Fruit fly (Drosophila melanogaster) whole organism, embryonic: ENCODE data around the gene CG31898.

Experiments
- CG13123 ChIP-seq: fragments of 200-800 bp; sonication (Bioruptor generic); optimal IDR thresholded peaks from 2 replicates; lab custom pipeline; 2016; ENCODE audit warnings: missing biosample characterization, missing genetic modification characterization
- CG13296 ChIP-seq: fragments of 200-800 bp; sonication (Bioruptor generic); optimal IDR thresholded peaks from 3 replicates; lab custom pipeline; 2018; ENCODE audit warnings: missing biosample characterization, mild to moderate bottlenecking, missing genetic modification characterization
- CG14050 ChIP-seq: fragments of 200-800 bp; sonication (Bioruptor generic); IDR thresholded peaks from 3 replicates; pipeline ENCODE4 v1.3.6; 2022; ENCODE audit warnings: missing biosample characterization, missing genetic modification characterization
- CG15479 ChIP-seq: fragments of 200-800 bp; sonication (Bioruptor generic); optimal IDR thresholded peaks from 3 replicates; lab custom pipeline; 2019; ENCODE audit warnings: missing biosample characterization, mild to moderate bottlenecking, missing genetic modification characterization, moderate library complexity
- CG15514 ChIP-seq: fragments of 200-800 bp; sonication (Bioruptor generic); optimal IDR thresholded peaks from 3 replicates; lab custom pipeline; 2017; ENCODE audit warnings: missing biosample characterization, missing genetic modification characterization, mild to moderate bottlenecking, moderate library complexity, missing genetic modification reagents
- CG17186 ChIP-seq: fragments of 200-800 bp; sonication (Bioruptor generic); optimal IDR thresholded peaks from 3 replicates; lab custom pipeline; 2017; ENCODE audit warnings: missing biosample characterization, missing genetic modification reagents, missing genetic modification characterization
- CG17912 ChIP-seq: fragments of 200-800 bp; sonication (Bioruptor generic); optimal IDR thresholded peaks from 2 replicates; lab custom pipeline; 2018; ENCODE audit warnings: missing biosample characterization, mild to moderate bottlenecking, missing genetic modification characterization
- CG18011 ChIP-seq: fragments of 200-800 bp; sonication (Bioruptor generic); optimal IDR thresholded peaks from 2 replicates; lab custom pipeline; 2017; ENCODE audit warnings: missing biosample characterization, missing genetic modification characterization, mild to moderate bottlenecking, moderate library complexity, missing genotype
- CG2120 ChIP-seq: fragments of 200-800 bp; sonication (Bioruptor generic); optimal IDR thresholded peaks from 3 replicates; lab custom pipeline; 2016; ENCODE audit warnings: missing biosample characterization, missing genetic modification characterization
- CG31365 ChIP-seq: fragments of 200-800 bp; sonication (Bioruptor generic); optimal IDR thresholded peaks from 2 replicates; lab custom pipeline; 2018; ENCODE audit warnings: missing biosample characterization, mild to moderate bottlenecking, missing genetic modification characterization
- CG4820 ChIP-seq: fragments of 200-800 bp; sonication (Bioruptor generic); optimal IDR thresholded peaks from 3 replicates; lab custom pipeline; 2016; ENCODE audit warnings: missing biosample characterization, missing genetic modification characterization
- CG7556 ChIP-seq: fragments of 200-800 bp; sonication (Bioruptor generic); optimal IDR thresholded peaks from 2 replicates; lab custom pipeline; 2017; ENCODE audit warnings: missing biosample characterization, mild to moderate bottlenecking, missing genetic modification characterization
- CG7745 ChIP-seq: fragments of 200-800 bp; sonication (Bioruptor generic); optimal IDR thresholded peaks from 2 replicates; lab custom pipeline; 2018; ENCODE audit warnings: missing biosample characterization, mild to moderate bottlenecking, missing genetic modification characterization, moderate library complexity
- CG8359 ChIP-seq: fragments of 200-800 bp; sonication (Bioruptor generic); optimal IDR thresholded peaks from 2 replicates; lab custom pipeline; 2017; ENCODE audit warnings: missing biosample characterization, mild to moderate bottlenecking, missing genetic modification characterization, borderline replicate concordance
- CG9876 ChIP-seq: fragments of 200-800 bp; sonication (Bioruptor generic); optimal IDR thresholded peaks from 2 replicates; lab custom pipeline; 2016; ENCODE audit warnings: missing biosample characterization, missing genetic modification characterization
- CG9932 ChIP-seq: fragments of 200-800 bp; sonication (Bioruptor generic); IDR thresholded peaks from 2 replicates; pipeline ENCODE4 v1.3.6; 2022; ENCODE audit warnings: missing biosample characterization, missing genetic modification characterization
- CHES-1-like ChIP-seq: fragments of 200-800 bp; sonication (Bioruptor generic); optimal IDR thresholded peaks from 2 replicates; lab custom pipeline; 2016; ENCODE audit warnings: missing biosample characterization, missing genetic modification characterization
- Dad ChIP-seq: fragments of 200-800 bp; sonication (Bioruptor generic); optimal IDR thresholded peaks from 3 replicates; lab custom pipeline; 2016; ENCODE audit warnings: missing biosample characterization, missing genetic modification characterization
- Dbx ChIP-seq: fragments of 200-800 bp; sonication (Bioruptor generic); IDR thresholded peaks from 3 replicates; pipeline ENCODE4 v1.3.6; 2022; ENCODE audit warnings: missing biosample characterization, missing genetic modification characterization
- Dref ChIP-seq: fragments of 200-800 bp; sonication (Bioruptor generic); IDR thresholded peaks from 2 replicates; pipeline ENCODE4 v1.3.6; 2022; ENCODE audit warnings: missing biosample characterization, missing genetic modification characterization
- Ets97D ChIP-seq: fragments of 200-800 bp; sonication (Bioruptor generic); optimal IDR thresholded peaks from 3 replicates; lab custom pipeline; 2016; ENCODE audit warnings: missing biosample characterization, missing genetic modification characterization
- Hr78 ChIP-seq, 2 experiments: fragments of 200-800 bp in 1 of 2; fragments of >200 bp in 1 of 2; sonication (Bioruptor generic) in 1 of 2; optimal IDR thresholded peaks; 2 replicates each; lab custom pipeline; 2017 to 2019; ENCODE audit warnings: missing biosample characterization in 2 of 2, missing genetic modification characterization in 2 of 2, mild to moderate bottlenecking in 1 of 2, moderate library complexity in 1 of 2
- Kr ChIP-seq: fragments of 200-800 bp; sonication (Bioruptor generic); optimal IDR thresholded peaks from 2 replicates; lab custom pipeline; 2017; ENCODE audit warnings: missing biosample characterization, mild to moderate bottlenecking, missing genetic modification characterization
- NC2α ChIP-seq: fragments of 200-800 bp; sonication (Bioruptor generic); optimal IDR thresholded peaks from 2 replicates; lab custom pipeline; 2016; ENCODE audit warnings: missing biosample characterization, missing genetic modification characterization
- NfI ChIP-seq: fragments of 200-800 bp; sonication (Bioruptor generic); optimal IDR thresholded peaks from 3 replicates; lab custom pipeline; 2018; ENCODE audit warnings: missing biosample characterization, mild to moderate bottlenecking, missing genetic modification characterization, moderate library complexity
- Scr ChIP-seq: fragments of 200-800 bp; sonication (Bioruptor generic); IDR thresholded peaks from 2 replicates; pipeline ENCODE4 v1.3.6; 2022; ENCODE audit warnings: missing biosample characterization, missing genetic modification characterization; ENCODE audit not compliant: partially characterized antibody
- crc ChIP-seq: fragments of 200-800 bp; sonication (Bioruptor generic); optimal IDR thresholded peaks from 2 replicates; lab custom pipeline; 2016; ENCODE audit warnings: missing biosample characterization, missing genetic modification characterization
- dimm ChIP-seq: fragments of 200-800 bp; sonication (Bioruptor generic); IDR thresholded peaks from 2 replicates; pipeline ENCODE4 v1.3.6; 2022; ENCODE audit warnings: missing biosample characterization, missing genetic modification characterization
- dpn ChIP-seq, 2 experiments: fragments of 200-800 bp; sonication (Bioruptor generic); optimal IDR thresholded peaks; 3 replicates each; lab custom pipeline; 2016; ENCODE audit warnings: missing biosample characterization in 2 of 2, missing genetic modification characterization in 2 of 2
- en ChIP-seq: fragments of 200-800 bp; sonication (Bioruptor generic); optimal IDR thresholded peaks from 2 replicates; lab custom pipeline; 2016; ENCODE audit warnings: missing biosample characterization, missing genetic modification characterization
- esg ChIP-seq: fragments of 200-800 bp; sonication (Bioruptor generic); conservative IDR thresholded peaks from 2 replicates; pipeline ENCODE4 v1.3.6; 2022; ENCODE audit warnings: missing biosample characterization, missing genetic modification characterization
- gcm ChIP-seq: fragments of 200-800 bp; sonication (Bioruptor generic); optimal IDR thresholded peaks from 2 replicates; lab custom pipeline; 2019; ENCODE audit warnings: missing biosample characterization, mild to moderate bottlenecking, missing genetic modification characterization, moderate library complexity
- gfzf ChIP-seq: fragments of 200-800 bp; sonication (Bioruptor generic); optimal IDR thresholded peaks from 2 replicates; lab custom pipeline; 2016; ENCODE audit warnings: missing biosample characterization, mild to moderate bottlenecking, missing genetic modification characterization, moderate library complexity
- grn ChIP-seq: fragments of 200-800 bp; sonication (Bioruptor generic); optimal IDR thresholded peaks from 3 replicates; lab custom pipeline; 2017; ENCODE audit warnings: missing biosample characterization, missing genetic modification characterization
- ken ChIP-seq: fragments of 200-800 bp; sonication (Bioruptor generic); IDR thresholded peaks from 3 replicates; pipeline ENCODE4 v1.3.6; 2022; ENCODE audit warnings: missing biosample characterization, missing genetic modification characterization
- knrl ChIP-seq: fragments of 200-800 bp; sonication (Bioruptor generic); IDR thresholded peaks from 3 replicates; pipeline ENCODE4 v1.3.6; 2022; ENCODE audit warnings: missing biosample characterization, missing genetic modification characterization; ENCODE audit not compliant: partially characterized antibody
- lbe ChIP-seq: fragments of 200-800 bp; sonication (Bioruptor generic); optimal IDR thresholded peaks from 2 replicates; lab custom pipeline; 2016; ENCODE audit warnings: missing biosample characterization, mild to moderate bottlenecking, missing genetic modification characterization
- odd ChIP-seq: fragments of 200-800 bp; sonication (Bioruptor generic); optimal IDR thresholded peaks from 2 replicates; lab custom pipeline; 2017; ENCODE audit warnings: missing biosample characterization, mild to moderate bottlenecking, missing genetic modification characterization
- peb ChIP-seq: fragments of 200-800 bp; sonication (Bioruptor generic); IDR thresholded peaks from 2 replicates; pipeline ENCODE4 v1.3.6; 2022; ENCODE audit warnings: missing biosample characterization, missing genetic modification characterization
- row ChIP-seq: fragments of 200-800 bp; sonication (Bioruptor generic); IDR thresholded peaks from 3 replicates; pipeline ENCODE4 v1.3.6; 2022; ENCODE audit warnings: missing biosample characterization, missing genetic modification characterization
- run ChIP-seq: fragments of 200-800 bp; sonication (Bioruptor generic); optimal IDR thresholded peaks from 3 replicates; lab custom pipeline; 2018; ENCODE audit warnings: missing biosample characterization, mild to moderate bottlenecking, missing genetic modification characterization
- sc ChIP-seq, 3 experiments: fragments of >200 bp in 2 of 3; fragments of 200-800 bp in 1 of 3; sonication (Bioruptor generic) in 1 of 3; optimal IDR thresholded peaks; 2 replicates in 2 of 3; 3 replicates in 1 of 3; lab custom pipeline; 2017; ENCODE audit warnings: mild to moderate bottlenecking in 1 of 3, missing biosample characterization in 1 of 3, missing genetic modification characterization in 1 of 3, missing genetic modification reagents in 1 of 3
- seq ChIP-seq: fragments of 200-800 bp; sonication (Bioruptor generic); IDR thresholded peaks from 2 replicates; pipeline ENCODE4 v1.3.6; 2022; ENCODE audit warnings: missing biosample characterization, missing genetic modification characterization
- ssp ChIP-seq: fragments of 200-800 bp; sonication (Bioruptor generic); IDR thresholded peaks from 2 replicates; pipeline ENCODE4 v1.3.6; 2022; ENCODE audit warnings: missing biosample characterization, missing genetic modification characterization
- tio ChIP-seq: fragments of 200-800 bp; sonication (Bioruptor generic); optimal IDR thresholded peaks from 2 replicates; lab custom pipeline; 2017; ENCODE audit warnings: missing biosample characterization, missing genetic modification characterization, inconsistent platforms
- toy ChIP-seq: fragments of 200-800 bp; sonication (Bioruptor generic); IDR thresholded peaks from 2 replicates; pipeline ENCODE4 v1.3.6; 2022; ENCODE audit warnings: missing biosample characterization, missing genetic modification characterization
- zen ChIP-seq: fragments of 200-800 bp; sonication (Bioruptor generic); optimal IDR thresholded peaks from 3 replicates; lab custom pipeline; 2018; ENCODE audit warnings: missing biosample characterization, mild to moderate bottlenecking, missing genetic modification characterization, moderate library complexity

CG31898 gene

DNA sequence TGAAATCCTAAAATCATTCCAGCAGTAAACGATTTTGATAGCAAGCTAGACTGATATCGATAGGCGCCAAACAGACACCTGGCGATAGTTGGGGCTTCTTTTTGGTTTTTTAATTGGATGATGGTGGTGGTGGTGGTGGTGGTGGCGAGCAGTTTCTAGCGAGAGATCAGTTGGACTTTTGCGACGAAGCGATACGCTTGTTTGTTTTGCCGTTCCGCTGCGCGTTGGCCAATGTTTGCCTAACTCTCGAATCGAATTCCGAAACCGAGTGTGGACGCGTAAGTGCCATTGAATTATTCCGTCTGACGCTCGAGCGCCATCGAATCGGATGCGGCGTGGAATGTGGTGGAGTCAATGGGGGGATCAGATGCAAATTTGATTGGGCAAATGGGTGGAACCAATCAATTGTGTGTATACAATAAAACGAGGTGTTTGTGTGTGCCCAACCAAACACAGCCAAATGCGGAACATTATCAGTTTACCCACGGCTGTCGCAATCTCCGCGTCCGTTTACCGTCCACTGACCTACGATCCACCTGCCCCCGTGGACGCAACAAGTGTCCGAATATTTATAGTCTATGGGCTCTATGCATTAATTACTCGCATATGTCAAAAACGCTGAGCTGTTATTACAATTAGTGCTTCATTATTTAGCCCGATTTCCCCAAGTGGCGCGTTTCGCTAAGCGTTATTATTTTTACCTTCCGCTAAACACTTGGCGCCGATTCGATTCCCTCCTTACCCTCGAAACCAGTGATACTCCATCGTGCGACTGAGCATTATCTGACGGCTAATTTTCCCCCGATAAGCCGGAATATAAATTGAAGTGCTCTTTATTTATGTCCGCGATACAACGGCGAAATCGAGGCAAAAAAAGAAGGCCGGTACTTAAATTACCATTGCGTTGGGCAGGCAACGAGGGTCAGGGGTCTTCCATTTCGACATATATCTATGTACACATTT is 29.6 kb upstream of the CG31898 start, which contains the start of gene CG17292 (continued):
- peak in 1 of 2 experiments; percentile 59 for TF ChIP-seq dpn (GFP tag; optimal IDR thresholded peaks at IDR 0.05; lab: Kevin White, UChicago)
- peak; percentile 91 for TF ChIP-seq knrl (GFP tag; lab: Robert Waterston, UW)
- peak; percentile 62; the same call in 2 of the 3 replicates for TF ChIP-seq ken (GFP tag; lab: Robert Waterston, UW)
- peak; percentile 17 for TF ChIP-seq grn (GFP tag; lab: Kevin White, UChicago)
- TF ChIP-seq crc (GFP tag; lab: Kevin White, UChicago), result no peak
- no peak for TF ChIP-seq CG7745 (tag; lab: Kevin White, UChicago)
- peak; percentile 59 for TF ChIP-seq gcm (GFP tag; lab: Kevin White, UChicago)
- TF ChIP-seq CG9932 (GFP tag; lab: Robert Waterston, UW), result peak; percentile 73
- peak; percentile 45 for TF ChIP-seq CG17912 (GFP tag; lab: Kevin White, UChicago)
- TF ChIP-seq toy (GFP tag; lab: Robert Waterston, UW), result no peak
- peak; percentile 60 for TF ChIP-seq row (GFP tag; lab: Robert Waterston, UW)
- TF ChIP-seq CG9876, result no peak
- peak; percentile 43; the same call in 1 of the 2 replicates for TF ChIP-seq seq (GFP tag; lab: Robert Waterston, UW)
- TF ChIP-seq Dref (GFP tag; lab: Robert Waterston, UW), result peak; percentile 88
- no peak for TF ChIP-seq peb (GFP tag; lab: Robert Waterston, UW)
- TF ChIP-seq odd (GFP tag; lab: Kevin White, UChicago), result peak; percentile 22
- peak; percentile 66 for TF ChIP-seq run (tag; lab: Kevin White, UChicago)
- TF ChIP-seq CG17186 (GFP tag; lab: Kevin White, UChicago), result peak; percentile 11
- peak; percentile 95 for TF ChIP-seq CG15514 (GFP tag; lab: Kevin White, UChicago)
- peak; percentile 54 for TF ChIP-seq CG13296 (GFP tag; lab: Kevin White, UChicago)
- TF ChIP-seq CG14050 (GFP tag; lab: Robert Waterston, UW), result no peak
- TF ChIP-seq Dbx (GFP tag; lab: Robert Waterston, UW), result peak; percentile 82; the same call in 2 of the 3 replicates
- no peak for TF ChIP-seq esg (GFP tag; lab: Robert Waterston, UW)
- no peak for TF ChIP-seq tio
- no peak for TF ChIP-seq CG8359 (GFP tag; lab: Kevin White, UChicago)
- peak; percentile 60 for TF ChIP-seq CG2120
- TF ChIP-seq CG4820, result no peak
- no peak for TF ChIP-seq en (GFP tag; lab: Kevin White, UChicago)
- peak; percentile 27 for TF ChIP-seq CHES-1-like
- TF ChIP-seq sc (optimal IDR thresholded peaks at IDR 0.05; lab: Kevin White, UChicago), result no peak
- no peak for TF ChIP-seq sc (GFP tag; optimal IDR thresholded peaks at IDR 0.05; lab: Kevin White, UChicago)
- TF ChIP-seq gfzf (GFP tag; lab: Kevin White, UChicago), result peak; percentile 53
- peak; percentile 65 for TF ChIP-seq Dad (GFP tag; lab: Kevin White, UChicago)
- no peak for TF ChIP-seq dimm (GFP tag; lab: Robert Waterston, UW)
- TF ChIP-seq zen (tag; lab: Kevin White, UChicago), result no peak
- TF ChIP-seq CG7556, result no peak
- TF ChIP-seq NfI (GFP tag; lab: Kevin White, UChicago), result peak; percentile 27
- TF ChIP-seq NC2α (GFP tag; lab: Kevin White, UChicago), result peak; percentile 19
- peak; percentile 24 for TF ChIP-seq CG31365 (tag; lab: Kevin White, UChicago)
- TF ChIP-seq CG15479 (GFP tag; lab: Kevin White, UChicago), result no peak
- TF ChIP-seq CG18011, result peak; percentile 39
- no peak for TF ChIP-seq Kr
- TF ChIP-seq lbe (GFP tag; lab: Kevin White, UChicago), result no peak
- no peak for TF ChIP-seq CG13123 (GFP tag; lab: Kevin White, UChicago)
- TF ChIP-seq Hr78 (GFP tag; optimal IDR thresholded peaks at IDR 0.05; lab: Kevin White, UChicago), result peak in 1 of 2 experiments; percentile 73
- TF ChIP-seq Ets97D (GFP tag; lab: Kevin White, UChicago), result peak; percentile 36
- TF ChIP-seq ssp (GFP tag; lab: Robert Waterston, UW), result peak; percentile 14; the same call in 1 of the 2 replicates
- peak; percentile 90 for TF ChIP-seq Scr
